Worm (Caenorhabditis elegans) whole organism, young adult: ENCODE measurements around the gene F59A1.18.

ENCODE experiments used
- B0019.2 ChIP-seq: fragments of 200-800 bp; sonication (Bioruptor generic); conservative IDR thresholded peaks from 2 replicates; pipeline ENCODE4 v1.3.6; 2022; ENCODE audit warnings: missing genetic modification reagents, missing genetic modification characterization, missing compliant biosample characterization
- T07F8.4 ChIP-seq: sonication (generic microtip); optimal IDR thresholded peaks from 2 replicates; lab custom pipeline; 2016; ENCODE audit warnings: mild to moderate bottlenecking, missing genetic modification characterization, moderate library complexity, missing compliant biosample characterization
- ama-1 ChIP-seq, 3 experiments: fragments of 150-350 bp in 1 of 3; sonication (generic microtip) in 2 of 3; optimal IDR thresholded peaks; 2 replicates each; lab custom pipeline; 2014 to 2018; ENCODE audit warnings: missing biosample characterization in 2 of 3, missing genetic modification characterization in 2 of 3, missing genetic modification reagents in 2 of 3
- dpl-1 ChIP-seq: fragments of 150-350 bp; optimal IDR thresholded peaks from 2 replicates; lab custom pipeline; 2014; ENCODE audit warnings: missing biosample characterization, missing genetic modification reagents, missing genetic modification characterization
- nhr-27 ChIP-seq: fragments of 200-800 bp; sonication (Bioruptor generic); optimal IDR thresholded peaks from 2 replicates; lab custom pipeline; 2018; ENCODE audit warnings: mild to moderate bottlenecking, missing genetic modification characterization, moderate library complexity, missing compliant biosample characterization
- pha-4 ChIP-seq: fragments of 150-350 bp; sonication (generic microtip); optimal IDR thresholded peaks from 2 replicates; lab custom pipeline; 2014; ENCODE audit warnings: missing biosample characterization, missing genetic modification reagents, missing genetic modification characterization
- rec-8 ChIP-seq, 2 experiments: sonication (generic microtip); optimal IDR thresholded peaks; 2 replicates each; lab custom pipeline; 2016; ENCODE audit warnings: mild to moderate bottlenecking in 2 of 2, missing genetic modification characterization in 2 of 2, missing genetic modification reagents in 2 of 2, missing genotype in 2 of 2, missing biosample characterization in 1 of 2, missing compliant biosample characterization in 1 of 2, moderate library complexity in 1 of 2
- rpc-1 ChIP-seq, 2 experiments: fragments of 150-350 bp in 1 of 2; sonication (generic microtip) in 1 of 2; optimal IDR thresholded peaks; 2 replicates each; lab custom pipeline; 2014 to 2018; ENCODE audit warnings: missing biosample characterization in 1 of 2, missing genetic modification characterization in 1 of 2, missing genetic modification reagents in 1 of 2, missing genotype in 1 of 2
- snpc-4 ChIP-seq, 5 experiments: fragments of 150-350 bp in 1 of 5; sonication (generic microtip) in 4 of 5; optimal IDR thresholded peaks; 2 replicates each; lab custom pipeline; 2014 to 2018; ENCODE audit warnings: missing genetic modification characterization in 5 of 5, missing biosample characterization in 3 of 5, antibody characterized with exemption in 2 of 5, mild to moderate bottlenecking in 2 of 5, missing compliant biosample characterization in 2 of 5, missing genotype in 2 of 5, moderate library complexity in 2 of 5, missing genetic modification reagents in 1 of 5
- unc-62 ChIP-seq: fragments of 150-350 bp; optimal IDR thresholded peaks from 2 replicates; lab custom pipeline; 2014; ENCODE audit warnings: missing biosample characterization, missing genetic modification reagents, missing genetic modification characterization

DNA sequence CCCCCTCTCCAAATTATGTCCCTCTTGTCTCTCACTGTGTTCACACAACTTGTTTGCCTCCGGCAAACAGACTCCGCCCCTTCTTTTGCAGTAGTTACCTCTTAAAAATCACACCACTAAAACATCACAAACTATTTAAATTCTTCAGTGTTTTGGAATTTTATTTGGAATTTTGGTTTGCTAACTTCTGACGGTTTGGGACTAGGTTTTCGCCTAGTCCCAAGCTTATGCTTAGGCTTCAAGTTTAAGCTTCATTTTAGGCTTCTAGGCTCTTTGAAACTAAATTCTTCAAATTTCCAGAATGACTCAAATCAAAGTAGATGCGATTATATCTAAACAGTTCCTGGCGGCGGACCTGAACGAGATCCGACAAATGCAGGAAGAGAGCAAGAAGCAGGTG lies 38.0 kb upstream of the F59A1.18 start, which contains the start of gene fat-5:
- TF ChIP-seq unc-62 (GFP tag; lab: Kevin White, UChicago) = no peak
- TF ChIP-seq rec-8 (tag; optimal IDR thresholded peaks at IDR 0.05; lab: Kevin White, UChicago) = no peak
- no peak for TF ChIP-seq dpl-1 (GFP tag; lab: Kevin White, UChicago)
- TF ChIP-seq snpc-4 (GFP tag; optimal IDR thresholded peaks at IDR 0.05; lab: Kevin White, UChicago) = no peak
- no peak for TF ChIP-seq snpc-4 (tag; optimal IDR thresholded peaks at IDR 0.05; lab: Kevin White, UChicago)
- TF ChIP-seq nhr-27 (tag; lab: Kevin White, UChicago) = no peak
- no peak for TF ChIP-seq T07F8.4 (tag; lab: Kevin White, UChicago)
- no peak for TF ChIP-seq B0019.2 (GFP tag; lab: Robert Waterston, UW)
- TF ChIP-seq rpc-1 (optimal IDR thresholded peaks at IDR 0.05; lab: Kevin White, UChicago) = no peak
- no peak for TF ChIP-seq rpc-1 (tag; optimal IDR thresholded peaks at IDR 0.05; lab: Kevin White, UChicago)
- TF ChIP-seq pha-4 (tag; lab: Kevin White, UChicago) = no peak
- no peak for TF ChIP-seq ama-1 (optimal IDR thresholded peaks at IDR 0.05; lab: Kevin White, UChicago)
- TF ChIP-seq ama-1 (GFP tag; optimal IDR thresholded peaks at IDR 0.05; lab: Kevin White, UChicago) = no peak
